Fruit fly (Drosophila melanogaster) whole organism, embryonic: ENCODE data around the gene TpnC25D.

ENCODE experiments used
- Taf1 ChIP-seq: fragments of 200-800 bp; sonication (Bioruptor generic); IDR thresholded peaks from 2 replicates; pipeline ENCODE4 v1.3.6; 2022; ENCODE audit warnings: missing biosample characterization, missing genetic modification characterization
- emc ChIP-seq: fragments of 200-800 bp; sonication (Bioruptor generic); optimal IDR thresholded peaks from 2 replicates; lab custom pipeline; 2016; ENCODE audit warnings: missing biosample characterization, missing genetic modification characterization
- psq ChIP-seq: fragments of 200-800 bp; sonication (Bioruptor generic); optimal IDR thresholded peaks from 2 replicates; lab custom pipeline; 2017; ENCODE audit warnings: missing biosample characterization, missing genetic modification characterization
- tio ChIP-seq: fragments of 200-800 bp; sonication (Bioruptor generic); optimal IDR thresholded peaks from 2 replicates; lab custom pipeline; 2017; ENCODE audit warnings: missing biosample characterization, missing genetic modification characterization, inconsistent platforms

- TF ChIP-seq psq (no peak), emc (GFP tag; lab: Kevin White, UChicago) (no peak), Taf1 (no peak), tio (GFP tag; lab: Kevin White, UChicago) (no peak)
Observed at dm6 chr2L:5234714-5235298, 18.3 kb downstream of the TpnC25D start.
